Fruit fly (Drosophila melanogaster) whole organism, embryonic: ENCODE measurements around the gene CG4297.

Experiments
- CG17912 ChIP-seq: fragments of 200-800 bp; sonication (Bioruptor generic); optimal IDR thresholded peaks from 2 replicates; lab custom pipeline; 2018; ENCODE audit warnings: missing biosample characterization, mild to moderate bottlenecking, missing genetic modification characterization
- CG3281 ChIP-seq: fragments of 200-800 bp; sonication (Bioruptor generic); optimal IDR thresholded peaks from 3 replicates; lab custom pipeline; 2017; ENCODE audit warnings: missing biosample characterization, mild to moderate bottlenecking, missing genetic modification characterization
- CG9876 ChIP-seq: fragments of 200-800 bp; sonication (Bioruptor generic); optimal IDR thresholded peaks from 2 replicates; lab custom pipeline; 2016; ENCODE audit warnings: missing biosample characterization, missing genetic modification characterization
- CTCF ChIP-seq: fragments of 200-800 bp; sonication (Bioruptor generic); optimal IDR thresholded peaks from 2 replicates; lab custom pipeline; 2017; ENCODE audit warnings: missing biosample characterization, mild to moderate bottlenecking, missing genetic modification characterization, moderate library complexity
- CoRest ChIP-seq: fragments of 200-800 bp; sonication (Bioruptor generic); optimal IDR thresholded peaks from 3 replicates; lab custom pipeline; 2018; ENCODE audit warnings: missing biosample characterization, mild to moderate bottlenecking, missing genetic modification characterization, moderate library complexity
- CrebB ChIP-seq: fragments of 200-800 bp; sonication (Bioruptor generic); optimal IDR thresholded peaks from 3 replicates; lab custom pipeline; 2018; ENCODE audit warnings: missing biosample characterization, mild to moderate bottlenecking, missing genetic modification characterization
- al ChIP-seq: fragments of 200-800 bp; sonication (Bioruptor generic); IDR thresholded peaks from 2 replicates; pipeline ENCODE4 v1.3.6; 2022; ENCODE audit warnings: missing biosample characterization, missing genetic modification characterization
- bigmax ChIP-seq: fragments of 200-800 bp; sonication (Bioruptor generic); optimal IDR thresholded peaks from 2 replicates; lab custom pipeline; 2018; ENCODE audit warnings: missing biosample characterization, mild to moderate bottlenecking, missing genetic modification characterization
- corto ChIP-seq: fragments of 200-800 bp; sonication (Bioruptor generic); optimal IDR thresholded peaks from 2 replicates; lab custom pipeline; 2016; ENCODE audit warnings: missing biosample characterization, mild to moderate bottlenecking, missing genetic modification characterization, moderate library complexity
- dm ChIP-seq: fragments of 200-800 bp; sonication (Bioruptor generic); optimal IDR thresholded peaks from 3 replicates; lab custom pipeline; 2016; ENCODE audit warnings: missing biosample characterization, missing genetic modification characterization
- pb ChIP-seq: fragments of 200-800 bp; sonication (Bioruptor generic); optimal IDR thresholded peaks from 3 replicates; lab custom pipeline; 2016; ENCODE audit warnings: missing biosample characterization, missing genetic modification characterization
- shn ChIP-seq: fragments of 200-800 bp; sonication (Bioruptor generic); optimal IDR thresholded peaks from 3 replicates; lab custom pipeline; 2016; ENCODE audit warnings: missing biosample characterization, missing genetic modification characterization
- vvl ChIP-seq: fragments of 200-800 bp; sonication (Bioruptor generic); IDR thresholded peaks from 2 replicates; pipeline ENCODE4 v1.3.6; 2022; ENCODE audit warnings: missing biosample characterization, missing genetic modification characterization

DNA sequence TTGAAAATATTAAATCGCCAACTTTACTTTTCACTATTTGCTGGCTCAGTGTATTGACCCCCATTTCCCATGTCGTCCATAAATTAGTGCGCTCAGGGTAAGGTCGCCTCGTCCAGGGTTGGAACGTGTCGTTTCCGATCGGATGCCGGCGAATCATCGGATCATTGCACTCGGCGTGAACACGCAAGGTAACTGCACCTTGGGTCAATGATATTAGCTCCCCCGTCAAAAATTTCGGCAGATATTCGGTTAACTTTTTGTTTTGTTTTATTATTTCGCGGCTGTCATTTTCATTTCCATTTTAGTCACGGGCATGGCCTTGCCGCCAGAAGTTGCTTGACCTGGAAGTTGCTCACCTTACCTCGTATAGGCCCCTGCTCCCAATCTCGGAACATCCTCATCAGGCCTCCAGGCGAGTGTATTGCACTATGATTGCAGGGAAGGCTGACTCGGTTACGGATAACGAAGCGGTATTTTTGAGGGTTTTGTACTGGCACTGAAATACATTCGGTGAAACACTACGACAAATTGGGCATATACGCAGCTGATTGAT, 16.6 kb upstream of the CG4297 start:
- TF ChIP-seq pb (GFP tag; lab: Kevin White, UChicago) (no peak), CG3281 (no peak), al (GFP tag; lab: Robert Waterston, UW) (no peak), shn (GFP tag; lab: Kevin White, UChicago) (no peak), CrebB (tag; lab: Kevin White, UChicago) (no peak), CG17912 (no peak), corto (GFP tag; lab: Kevin White, UChicago) (no peak), dm (GFP tag; lab: Kevin White, UChicago) (no peak), CoRest (no peak), vvl (GFP tag; lab: Robert Waterston, UW) (no peak), CTCF (GFP tag; lab: Kevin White, UChicago) (no peak), bigmax (GFP tag; lab: Kevin White, UChicago) (no peak), CG9876 (GFP tag; lab: Kevin White, UChicago) (no peak)
